Fruit fly (Drosophila melanogaster) whole organism, embryonic: Measurements from ENCODE around the gene CG1440.

Experiments used
- ATbp ChIP-seq: fragments of 200-800 bp; sonication (Bioruptor generic); optimal IDR thresholded peaks from 2 replicates; lab custom pipeline; 2017; ENCODE audit warnings: missing biosample characterization, mild to moderate bottlenecking, missing genetic modification characterization, missing genetic modification reagents
- B-H2 ChIP-seq: fragments of 200-800 bp; sonication (Bioruptor generic); optimal IDR thresholded peaks from 2 replicates; lab custom pipeline; 2018; ENCODE audit warnings: missing biosample characterization, mild to moderate bottlenecking, missing genetic modification characterization
- Bdp1 ChIP-seq: fragments of 200-800 bp; sonication (Bioruptor generic); optimal IDR thresholded peaks from 3 replicates; lab custom pipeline; 2016; ENCODE audit warnings: missing biosample characterization, missing genetic modification characterization
- CG10267 ChIP-seq: fragments of 200-800 bp; sonication (Bioruptor generic); optimal IDR thresholded peaks from 2 replicates; lab custom pipeline; 2018; ENCODE audit warnings: missing biosample characterization, mild to moderate bottlenecking, missing genetic modification characterization, moderate library complexity
- CG10462 ChIP-seq: fragments of 200-800 bp; sonication (Bioruptor generic); optimal IDR thresholded peaks from 2 replicates; lab custom pipeline; 2016; ENCODE audit warnings: missing biosample characterization, missing genetic modification characterization
- CG12299 ChIP-seq: fragments of 200-800 bp; sonication (Bioruptor generic); optimal IDR thresholded peaks from 2 replicates; lab custom pipeline; 2018; ENCODE audit warnings: missing biosample characterization, mild to moderate bottlenecking, missing genetic modification characterization
- CG13775 ChIP-seq: fragments of 200-800 bp; sonication (Bioruptor generic); optimal IDR thresholded peaks from 3 replicates; lab custom pipeline; 2017; ENCODE audit warnings: missing biosample characterization, mild to moderate bottlenecking, missing genetic modification characterization
- CG15696 ChIP-seq: fragments of 200-800 bp; sonication (Bioruptor generic); optimal IDR thresholded peaks from 2 replicates; lab custom pipeline; 2019; ENCODE audit warnings: missing biosample characterization, mild to moderate bottlenecking, missing genetic modification characterization, moderate library complexity
- CG18262 ChIP-seq: fragments of 200-800 bp; optimal IDR thresholded peaks from 3 replicates; lab custom pipeline; 2019; ENCODE audit warnings: missing biosample characterization, mild to moderate bottlenecking, missing genetic modification characterization, moderate library complexity
- CG18619 ChIP-seq: fragments of 200-800 bp; sonication (Bioruptor generic); optimal IDR thresholded peaks from 3 replicates; lab custom pipeline; 2017; ENCODE audit warnings: missing biosample characterization, mild to moderate bottlenecking, missing genetic modification characterization
- CG2199 ChIP-seq: fragments of 200-800 bp; sonication (Bioruptor generic); IDR thresholded peaks from 3 replicates; pipeline ENCODE4 v1.3.6; 2022; ENCODE audit warnings: missing biosample characterization, missing genetic modification characterization
- CG2875 ChIP-seq: fragments of 200-800 bp; sonication (Bioruptor generic); optimal IDR thresholded peaks from 2 replicates; lab custom pipeline; 2017; ENCODE audit warnings: missing biosample characterization, mild to moderate bottlenecking, missing genetic modification characterization, missing genetic modification reagents
- CG34422 ChIP-seq: fragments of 200-800 bp; sonication (Bioruptor generic); IDR thresholded peaks from 3 replicates; pipeline ENCODE4 v1.3.6; 2022; ENCODE audit warnings: missing biosample characterization, missing genetic modification characterization
- CG3726 ChIP-seq: fragments of 200-800 bp; sonication (Bioruptor generic); IDR thresholded peaks from 3 replicates; pipeline ENCODE4, ENCODE4 v1.3.6; 2022; ENCODE audit warnings: missing biosample characterization, missing genetic modification characterization
- CG6175 ChIP-seq: fragments of 200-800 bp; sonication (Bioruptor generic); IDR thresholded peaks from 3 replicates; pipeline ENCODE4 v1.3.6; 2022; ENCODE audit warnings: missing biosample characterization, missing genetic modification characterization
- CG7963 ChIP-seq: fragments of 200-800 bp; sonication (Bioruptor generic); IDR thresholded peaks from 3 replicates; pipeline ENCODE4 v1.3.6; 2022; ENCODE audit warnings: missing biosample characterization, missing genetic modification characterization; ENCODE audit not compliant: partially characterized antibody
- CG8290 ChIP-seq, 3 experiments: fragments of 200-800 bp; sonication (Bioruptor generic); optimal IDR thresholded peaks; 2 replicates each; lab custom pipeline; 2016 to 2019; ENCODE audit warnings: missing biosample characterization in 3 of 3, missing genetic modification characterization in 3 of 3, mild to moderate bottlenecking in 2 of 3, moderate library complexity in 1 of 3
- CG8944 ChIP-seq: fragments of 200-800 bp; sonication (Bioruptor generic); optimal IDR thresholded peaks from 3 replicates; lab custom pipeline; 2016; ENCODE audit warnings: missing biosample characterization, missing genetic modification characterization
- CG9797 ChIP-seq: fragments of 200-800 bp; sonication (Bioruptor generic); optimal IDR thresholded peaks from 3 replicates; lab custom pipeline; 2018; ENCODE audit warnings: missing biosample characterization, mild to moderate bottlenecking, missing genetic modification characterization
- Camta ChIP-seq: fragments of 200-800 bp; sonication (Bioruptor generic); optimal IDR thresholded peaks from 2 replicates; lab custom pipeline; 2016; ENCODE audit warnings: missing biosample characterization, missing genetic modification characterization
- E2f1 ChIP-seq: fragments of 200-800 bp; sonication (Bioruptor generic); IDR thresholded peaks from 2 replicates; pipeline ENCODE4 v1.3.6; 2022; ENCODE audit warnings: missing biosample characterization, missing genetic modification characterization
- Fer3 ChIP-seq: fragments of 200-800 bp; sonication (Bioruptor generic); optimal IDR thresholded peaks from 2 replicates; lab custom pipeline; 2018; ENCODE audit warnings: missing biosample characterization, mild to moderate bottlenecking, missing genetic modification characterization, moderate library complexity
- HLHmδ ChIP-seq: fragments of 200-800 bp; sonication (Bioruptor generic); optimal IDR thresholded peaks from 2 replicates; lab custom pipeline; 2018; ENCODE audit warnings: missing biosample characterization, mild to moderate bottlenecking, missing genetic modification characterization, moderate library complexity
- HmgZ ChIP-seq: fragments of 200-800 bp; sonication (Bioruptor generic); optimal IDR thresholded peaks from 2 replicates; lab custom pipeline; 2018; ENCODE audit warnings: missing biosample characterization, mild to moderate bottlenecking, missing genetic modification characterization
- Hsf ChIP-seq: fragments of 200-800 bp; sonication (Bioruptor generic); optimal IDR thresholded peaks from 3 replicates; lab custom pipeline; 2016; ENCODE audit warnings: missing biosample characterization, missing genetic modification characterization
- MBD-R2 ChIP-seq: fragments of 200-800 bp; sonication (Bioruptor generic); IDR thresholded peaks from 2 replicates; pipeline ENCODE4 v1.3.6; 2022; ENCODE audit warnings: missing biosample characterization, missing genetic modification characterization
- Neu2 ChIP-seq: fragments of 200-800 bp; sonication (Bioruptor generic); optimal IDR thresholded peaks from 3 replicates; lab custom pipeline; 2016; ENCODE audit warnings: missing biosample characterization, missing genetic modification characterization, borderline replicate concordance
- Ptx1 ChIP-seq: fragments of 200-800 bp; sonication (Bioruptor generic); IDR thresholded peaks from 2 replicates; pipeline ENCODE4 v1.3.6; 2022; ENCODE audit warnings: missing biosample characterization, missing genetic modification characterization
- Trl ChIP-seq, 3 experiments: fragments of >200 bp in 2 of 3; fragments of 200-800 bp in 1 of 3; sonication (Bioruptor generic) in 1 of 3; optimal IDR thresholded peaks; 2 replicates in 1 of 3; 3 replicates in 2 of 3; lab custom pipeline; 2016 to 2017; ENCODE audit warnings: missing biosample characterization in 1 of 3, missing genetic modification characterization in 1 of 3
- Usf ChIP-seq: fragments of 200-800 bp; sonication (Bioruptor generic); optimal IDR thresholded peaks from 2 replicates; lab custom pipeline; 2017; ENCODE audit warnings: missing genotype, missing biosample characterization, missing genetic modification characterization
- ap ChIP-seq: fragments of 200-800 bp; sonication (Bioruptor generic); IDR thresholded peaks from 2 replicates; pipeline ENCODE4 v1.3.6; 2022; ENCODE audit warnings: missing biosample characterization, missing genetic modification characterization
- ase ChIP-seq: fragments of 200-800 bp; sonication (Bioruptor generic); IDR thresholded peaks from 3 replicates; pipeline ENCODE4 v1.3.6; 2022; ENCODE audit warnings: missing biosample characterization, missing genetic modification characterization
- az2 ChIP-seq: fragments of 200-800 bp; sonication (Bioruptor generic); optimal IDR thresholded peaks from 3 replicates; lab custom pipeline; 2016; ENCODE audit warnings: missing biosample characterization, missing genetic modification characterization
- cato ChIP-seq: fragments of 200-800 bp; sonication (Bioruptor generic); optimal IDR thresholded peaks from 2 replicates; lab custom pipeline; 2016; ENCODE audit warnings: missing biosample characterization, missing genetic modification characterization, borderline replicate concordance
- caup ChIP-seq: fragments of 200-800 bp; sonication (Bioruptor generic); optimal IDR thresholded peaks from 3 replicates; lab custom pipeline; 2017; ENCODE audit warnings: missing biosample characterization, mild to moderate bottlenecking, missing genetic modification characterization, moderate library complexity; ENCODE audit not compliant: severe bottlenecking
- eyg ChIP-seq: fragments of 200-800 bp; sonication (Bioruptor generic); optimal IDR thresholded peaks from 3 replicates; lab custom pipeline; 2016; ENCODE audit warnings: missing biosample characterization, missing genetic modification characterization
- fru ChIP-seq: fragments of >200 bp; optimal IDR thresholded peaks from 2 replicates; lab custom pipeline; 2017
- ftz-f1 ChIP-seq: fragments of 200-800 bp; sonication (Bioruptor generic); optimal IDR thresholded peaks from 2 replicates; lab custom pipeline; 2016; ENCODE audit warnings: missing biosample characterization, missing genetic modification characterization
- kah ChIP-seq: fragments of 200-800 bp; sonication (Bioruptor generic); optimal IDR thresholded peaks from 2 replicates; lab custom pipeline; 2018; ENCODE audit warnings: missing biosample characterization, mild to moderate bottlenecking, missing genetic modification characterization
- kni ChIP-seq: fragments of 200-800 bp; sonication (Bioruptor generic); optimal IDR thresholded peaks from 3 replicates; lab custom pipeline; 2017; ENCODE audit warnings: mild to moderate bottlenecking, missing biosample characterization, missing genetic modification reagents, missing genetic modification characterization
- lilli ChIP-seq: fragments of 200-800 bp; sonication (Bioruptor generic); optimal IDR thresholded peaks from 3 replicates; lab custom pipeline; 2016; ENCODE audit warnings: missing biosample characterization, missing genetic modification characterization
- luna ChIP-seq: fragments of 200-800 bp; sonication (Bioruptor generic); optimal IDR thresholded peaks from 2 replicates; lab custom pipeline; 2016; ENCODE audit warnings: missing biosample characterization, missing genetic modification characterization
- nerfin-2 ChIP-seq: fragments of 200-800 bp; sonication (Bioruptor generic); IDR thresholded peaks from 2 replicates; pipeline ENCODE4 v1.3.6; 2022; ENCODE audit warnings: missing biosample characterization, missing genetic modification characterization; ENCODE audit not compliant: partially characterized antibody
- pum ChIP-seq: fragments of 200-800 bp; sonication (Bioruptor generic); optimal IDR thresholded peaks from 2 replicates; lab custom pipeline; 2016; ENCODE audit warnings: missing biosample characterization, missing genetic modification characterization
- rib ChIP-seq: fragments of 200-800 bp; sonication (Bioruptor generic); IDR thresholded peaks from 2 replicates; pipeline ENCODE4 v1.3.6; 2022; ENCODE audit warnings: missing biosample characterization, missing genetic modification characterization
- sna ChIP-seq: fragments of 200-800 bp; sonication (Bioruptor generic); IDR thresholded peaks from 2 replicates; pipeline ENCODE4 v1.3.6; 2022; ENCODE audit warnings: missing biosample characterization, missing genetic modification characterization; ENCODE audit not compliant: partially characterized antibody
- tgo ChIP-seq: fragments of 200-800 bp; sonication (Bioruptor generic); IDR thresholded peaks from 3 replicates; pipeline ENCODE4 v1.3.6; 2022; ENCODE audit warnings: missing biosample characterization, missing genetic modification characterization
- tin ChIP-seq: fragments of 200-800 bp; sonication (Bioruptor generic); optimal IDR thresholded peaks from 3 replicates; lab custom pipeline; 2016; ENCODE audit warnings: missing biosample characterization, missing genetic modification characterization
- wdn ChIP-seq: fragments of 200-800 bp; sonication (Bioruptor generic); IDR thresholded peaks from 2 replicates; pipeline ENCODE4 v1.3.6; 2022; ENCODE audit warnings: missing biosample characterization, missing genetic modification characterization
- z ChIP-seq: fragments of 200-800 bp; sonication (Bioruptor generic); IDR thresholded peaks from 3 replicates; pipeline ENCODE4 v1.3.6; 2022; ENCODE audit warnings: missing biosample characterization, missing genetic modification characterization
- zf30C ChIP-seq: fragments of 200-800 bp; sonication (Bioruptor generic); optimal IDR thresholded peaks from 3 replicates; lab custom pipeline; 2018; ENCODE audit warnings: missing biosample characterization, mild to moderate bottlenecking, missing genetic modification characterization

Gene CG1440

DNA sequence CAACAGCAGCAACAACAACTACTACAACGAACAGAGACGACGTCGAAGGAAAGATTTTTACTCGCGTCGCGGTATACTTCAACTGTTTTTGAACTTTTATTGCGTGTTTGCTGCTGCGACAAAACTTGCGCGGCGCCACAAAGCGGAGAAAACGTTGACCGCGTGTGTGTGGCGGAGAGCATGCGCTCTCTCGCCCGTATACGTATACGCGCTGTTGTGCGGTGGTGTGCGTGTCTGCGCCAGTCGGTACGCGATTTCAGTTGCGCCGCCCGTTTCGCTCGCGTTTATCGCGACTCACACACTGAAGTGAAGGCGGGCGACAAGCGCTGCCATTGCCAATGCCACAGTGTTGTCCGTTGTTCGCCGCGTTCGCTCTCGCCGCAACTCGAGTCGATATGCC, 27.1 kb upstream of the CG1440 start (continued):
- TF ChIP-seq z (no peak), wdn (peak; percentile 84), MBD-R2 (GFP tag; lab: Robert Waterston, UW) (peak; percentile 57), CG18262 (tag; lab: Kevin White, UChicago) (no peak), HLHmδ (GFP tag; lab: Kevin White, UChicago) (peak; percentile 95), Usf (GFP tag; lab: Kevin White, UChicago) (no peak), ase (GFP tag; lab: Robert Waterston, UW) (peak; percentile 68; the same call in 2 of the 3 replicates), Fer3 (tag; lab: Kevin White, UChicago) (no peak), CG2199 (GFP tag; lab: Robert Waterston, UW) (0 out of 3 replicates have a peak, but pooled peaks have one; percentile 39), CG13775 (GFP tag; lab: Kevin White, UChicago) (no peak), CG3726 (GFP tag; lab: Robert Waterston, UW) (no peak), eyg (GFP tag; lab: Kevin White, UChicago) (no peak), luna (no peak), CG7963 (GFP tag; lab: Robert Waterston, UW) (no peak), pum (no peak), Neu2 (GFP tag; lab: Kevin White, UChicago) (no peak), zf30C (GFP tag; lab: Kevin White, UChicago) (peak; percentile 50), ftz-f1 (GFP tag; lab: Kevin White, UChicago) (peak; percentile 32), ap (GFP tag; lab: Robert Waterston, UW) (no peak), CG8290 (GFP tag; optimal IDR thresholded peaks at IDR 0.05; lab: Kevin White, UChicago) (no peak), CG8290 (tag; optimal IDR thresholded peaks at IDR 0.05; lab: Kevin White, UChicago) (peak in 1 of 2 experiments; percentile 73), CG12299 (tag; lab: Kevin White, UChicago) (peak; percentile 68), caup (GFP tag; lab: Kevin White, UChicago) (peak; percentile 72), cato (GFP tag; lab: Kevin White, UChicago) (no peak), CG8944 (no peak), lilli (GFP tag; lab: Kevin White, UChicago) (peak; percentile 4), CG10462 (GFP tag; lab: Kevin White, UChicago) (no peak), Camta (GFP tag; lab: Kevin White, UChicago) (no peak), CG10267 (tag; lab: Kevin White, UChicago) (no peak), B-H2 (GFP tag; lab: Kevin White, UChicago) (peak; percentile 98), kah (GFP tag; lab: Kevin White, UChicago) (peak; percentile 55), Ptx1 (GFP tag; lab: Robert Waterston, UW) (no peak), ATbp (GFP tag; lab: Kevin White, UChicago) (no peak), kni (peak; percentile 87), Bdp1 (GFP tag; lab: Kevin White, UChicago) (no peak), Hsf (GFP tag; lab: Kevin White, UChicago) (no peak), CG18619 (GFP tag; lab: Kevin White, UChicago) (peak; percentile 6), HmgZ (tag; lab: Kevin White, UChicago) (peak; percentile 75), az2 (GFP tag; lab: Kevin White, UChicago) (no peak), nerfin-2 (GFP tag; lab: Robert Waterston, UW) (no peak), CG34422 (GFP tag; lab: Robert Waterston, UW) (peak; percentile 78; the same call in 1 of the 3 replicates), sna (GFP tag; lab: Robert Waterston, UW) (no peak), CG6175 (GFP tag; lab: Robert Waterston, UW) (peak; percentile 98), CG15696 (peak; percentile 30), tin (GFP tag; lab: Kevin White, UChicago) (no peak), Trl (optimal IDR thresholded peaks at IDR 0.05; lab: Kevin White, UChicago) (peak in 1 of 2 experiments; percentile 66), Trl (GFP tag; optimal IDR thresholded peaks at IDR 0.05; lab: Kevin White, UChicago) (no peak), rib (GFP tag; lab: Robert Waterston, UW) (peak; percentile 91), tgo (GFP tag; lab: Robert Waterston, UW) (no peak), CG2875 (GFP tag; lab: Kevin White, UChicago) (no peak), fru (lab: Kevin White, UChicago) (no peak), CG9797 (GFP tag; lab: Kevin White, UChicago) (no peak), E2f1 (GFP tag; lab: Robert Waterston, UW) (peak; percentile 46; the same call in 1 of the 2 replicates)
